Worm (Caenorhabditis elegans): ENCODE results near the gene M151.3.

ce11 chrII:3630810-3631209, 3.8 kb downstream of the M151.3 start, which contains the start of gene M151.2:
- no peak for TF ChIP-seq elt-1 (tag; optimal IDR thresholded peaks at IDR 0.05)
- TF ChIP-seq lin-13 (GFP tag; optimal IDR thresholded peaks at IDR 0.05) = no peak
- TF ChIP-seq unc-62 (GFP tag; optimal IDR thresholded peaks at IDR 0.05) = no peak
- TF ChIP-seq F13H6.1 (tag; optimal IDR thresholded peaks at IDR 0.05) = no peak

Measured in whole organism, L2 larva.